Fruit fly (Drosophila melanogaster) S2 (cell line): ENCODE data around the gene Rpn11.

Source experiments
- CG8478 ChIP-seq: fragments of >200 bp; optimal IDR thresholded peaks from 2 replicates; lab custom pipeline; 2018
- CTCF ChIP-seq, 2 experiments: fragments of >200 bp; optimal IDR thresholded peaks; 2 replicates each; lab custom pipeline; 2018

dm6 chr2L:5085561-5085960 lies 26.0 kb upstream of the Rpn11 start:
- TF ChIP-seq CTCF (optimal IDR thresholded peaks at IDR 0.05; lab: Kevin White, UChicago): no peak
- TF ChIP-seq CG8478: no peak
